Fruit fly (Drosophila melanogaster) whole organism, pupa: ENCODE results near the gene Muc18B.

Source experiments
- CG12605 ChIP-seq: fragments of 200-800 bp; sonication (Bioruptor generic); IDR thresholded peaks from 2 replicates; pipeline ENCODE4 v1.3.6; 2022; ENCODE audit warnings: missing biosample characterization, missing genetic modification characterization
- CG13204 ChIP-seq: fragments of 200-800 bp; sonication (Bioruptor generic); optimal IDR thresholded peaks from 2 replicates; lab custom pipeline; 2018; ENCODE audit warnings: missing biosample characterization, mild to moderate bottlenecking, missing genetic modification characterization, moderate library complexity
- CG15710 ChIP-seq: fragments of 200-800 bp; sonication (Bioruptor generic); optimal IDR thresholded peaks from 2 replicates; lab custom pipeline; 2018; ENCODE audit warnings: missing biosample characterization, mild to moderate bottlenecking, missing genetic modification characterization, moderate library complexity
- CG34367 ChIP-seq: fragments of 200-800 bp; sonication (Bioruptor generic); optimal IDR thresholded peaks from 2 replicates; lab custom pipeline; 2018; ENCODE audit warnings: missing biosample characterization, mild to moderate bottlenecking, missing genetic modification characterization
- CG4496 ChIP-seq: fragments of 200-800 bp; sonication (Bioruptor generic); IDR thresholded peaks from 3 replicates; pipeline ENCODE4 v1.3.6; 2022; ENCODE audit warnings: missing biosample characterization, missing genetic modification characterization
- CG8159 ChIP-seq: fragments of 200-800 bp; sonication (Bioruptor generic); optimal IDR thresholded peaks from 3 replicates; lab custom pipeline; 2018; ENCODE audit warnings: missing biosample characterization, mild to moderate bottlenecking, missing genetic modification characterization, moderate library complexity
- CG8301 ChIP-seq: fragments of 200-800 bp; sonication (Bioruptor generic); optimal IDR thresholded peaks from 2 replicates; lab custom pipeline; 2018; ENCODE audit warnings: missing biosample characterization, mild to moderate bottlenecking, missing genetic modification characterization
- gl ChIP-seq: fragments of 200-800 bp; sonication (Bioruptor generic); optimal IDR thresholded peaks from 2 replicates; lab custom pipeline; 2018; ENCODE audit warnings: missing biosample characterization, mild to moderate bottlenecking, missing genetic modification characterization
- rn ChIP-seq: fragments of 200-800 bp; sonication (Bioruptor generic); IDR thresholded peaks from 2 replicates; pipeline ENCODE4 v1.3.6; 2022; ENCODE audit warnings: missing biosample characterization, missing genetic modification characterization

DNA sequence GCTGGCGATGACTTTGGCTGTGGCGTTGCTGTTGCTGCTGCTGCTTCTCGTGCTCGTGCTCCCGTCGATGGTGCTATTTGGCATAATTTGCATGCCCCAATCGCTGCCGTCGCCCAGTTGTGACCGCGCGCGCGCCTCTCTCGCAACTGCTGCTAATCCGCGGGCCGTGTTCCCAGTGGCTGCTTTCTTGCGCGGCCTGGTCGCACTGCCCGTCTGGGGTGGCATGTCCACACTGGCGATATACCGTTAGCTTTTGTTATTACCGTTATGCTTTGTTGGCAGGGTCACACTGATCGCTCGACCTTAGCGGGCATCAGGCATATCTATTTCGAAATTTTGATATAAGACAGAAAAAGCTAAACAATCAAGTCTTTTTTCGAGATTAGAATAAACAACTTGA is 13.7 kb upstream of the Muc18B start, which contains the start of gene CG7990:
- TF ChIP-seq rn = no peak
- TF ChIP-seq CG4496 (GFP tag; lab: Robert Waterston, UW) = no peak
- TF ChIP-seq CG13204 (GFP tag; lab: Kevin White, UChicago) = no peak
- no peak for TF ChIP-seq CG34367 (tag; lab: Kevin White, UChicago)
- TF ChIP-seq CG8301 (tag; lab: Kevin White, UChicago) = no peak
- no peak for TF ChIP-seq gl (tag; lab: Kevin White, UChicago)
- no peak for TF ChIP-seq CG12605 (GFP tag; lab: Robert Waterston, UW)
- no peak for TF ChIP-seq CG8159 (tag; lab: Kevin White, UChicago)
- no peak for TF ChIP-seq CG15710 (tag; lab: Kevin White, UChicago)
